Fruit fly (Drosophila melanogaster): ENCODE data around the gene Dhps.

The Dhps gene

DNA sequence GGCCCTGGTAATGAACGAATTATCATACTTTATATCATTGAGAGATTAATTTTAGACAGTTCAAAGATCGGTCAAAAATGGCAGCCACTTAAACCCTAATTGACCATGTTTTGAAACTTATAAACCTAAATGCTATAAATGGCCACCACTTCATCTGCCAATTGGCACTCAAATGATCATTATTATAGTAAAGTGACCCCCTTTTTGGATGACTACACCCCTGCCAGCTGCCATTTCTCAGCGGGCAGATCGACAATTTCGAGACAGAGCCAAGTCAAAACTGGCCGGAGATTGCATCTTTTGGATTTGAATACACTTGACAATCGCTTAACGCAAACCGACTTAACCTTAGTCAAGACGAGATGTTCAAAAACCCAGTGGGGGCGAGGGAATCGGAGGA lies 41.8 kb upstream of the Dhps start (continued):
- TF ChIP-seq CG6163 (GFP tag; IDR thresholded peaks at IDR 0.05): peak; percentile 68

DNA sequence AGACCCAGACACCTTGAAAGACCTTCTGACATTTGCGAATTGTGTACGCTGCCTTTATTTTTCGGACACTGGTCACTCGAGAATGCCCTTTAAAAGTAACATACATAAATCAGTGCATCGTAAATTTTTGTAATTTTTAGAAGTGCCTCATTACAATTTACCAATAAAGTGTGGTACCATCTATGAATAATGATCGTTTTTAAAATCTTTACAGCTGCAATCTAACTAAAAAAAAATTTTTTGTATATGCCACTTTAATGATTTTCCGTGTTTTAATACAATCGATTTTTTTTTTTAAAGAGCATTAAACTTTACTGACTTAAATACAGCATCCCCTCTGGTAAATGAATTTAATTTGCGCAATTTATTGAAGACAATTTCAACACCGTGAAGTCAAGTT lies 40.9 kb upstream of the Dhps start:
- TF ChIP-seq Hr38 (GFP tag; optimal IDR thresholded peaks at IDR 0.05) (no peak), Eip75B (GFP tag; optimal IDR thresholded peaks at IDR 0.05) (peak; percentile 51), CG32006 (GFP tag; optimal IDR thresholded peaks at IDR 0.05) (peak; percentile 6), Eip93F (GFP tag; optimal IDR thresholded peaks at IDR 0.05) (no peak), dac (GFP tag; optimal IDR thresholded peaks at IDR 0.05) (no peak), topi (GFP tag; optimal IDR thresholded peaks at IDR 0.05) (peak; percentile 72), CG3032 (tag; optimal IDR thresholded peaks at IDR 0.05) (peak; percentile 38), CG11902 (GFP tag; optimal IDR thresholded peaks at IDR 0.05) (peak; percentile 41), Lpt (GFP tag; optimal IDR thresholded peaks at IDR 0.05) (no peak), fkh (GFP tag; optimal IDR thresholded peaks at IDR 0.05) (no peak), salr (GFP tag; optimal IDR thresholded peaks at IDR 0.05) (no peak), CG34406 (GFP tag; optimal IDR thresholded peaks at IDR 0.05) (peak; percentile 67), esn (GFP tag; optimal IDR thresholded peaks at IDR 0.05) (peak; percentile 75), CG6163 (GFP tag; IDR thresholded peaks at IDR 0.05) (peak; percentile 48; the same call in 1 of the 3 replicates), CG31627 (GFP tag; optimal IDR thresholded peaks at IDR 0.05) (peak; percentile 58), spab (GFP tag; optimal IDR thresholded peaks at IDR 0.05) (no peak), CG6792 (GFP tag; optimal IDR thresholded peaks at IDR 0.05) (peak; percentile 65), CG7368 (GFP tag; optimal IDR thresholded peaks at IDR 0.05) (no peak), CG11762 (GFP tag; optimal IDR thresholded peaks at IDR 0.05; ENCODE audit: insufficient read depth) (peak; percentile 41), net (GFP tag; optimal IDR thresholded peaks at IDR 0.05) (no peak), OdsH (GFP tag; optimal IDR thresholded peaks at IDR 0.05) (peak; percentile 63), CG16779 (tag; optimal IDR thresholded peaks at IDR 0.05) (no peak), Gug (GFP tag; IDR thresholded peaks at IDR 0.05) (no peak), CG8632 (GFP tag; optimal IDR thresholded peaks at IDR 0.05) (peak; percentile 62), CG6808 (GFP tag; optimal IDR thresholded peaks at IDR 0.05) (no peak), CG6276 (GFP tag; optimal IDR thresholded peaks at IDR 0.05) (no peak), CG6854 (GFP tag; optimal IDR thresholded peaks at IDR 0.05) (no peak), CG10669 (GFP tag; optimal IDR thresholded peaks at IDR 0.05) (peak; percentile 58), acj6 (GFP tag; optimal IDR thresholded peaks at IDR 0.05) (peak; percentile 45), CG8119 (GFP tag; IDR thresholded peaks at IDR 0.05) (no peak), Hr39 (GFP tag; optimal IDR thresholded peaks at IDR 0.05) (peak; percentile 55), cyc (GFP tag; optimal IDR thresholded peaks at IDR 0.05) (peak; percentile 43), Eip78C (GFP tag) (peak; percentile 95), CG9139 (GFP tag; optimal IDR thresholded peaks at IDR 0.05) (peak; percentile 21), ss (GFP tag; optimal IDR thresholded peaks at IDR 0.05) (peak in 1 of 2 experiments; percentile 50), Met (GFP tag; optimal IDR thresholded peaks at IDR 0.05) (peak; percentile 66), CG8319 (GFP tag; optimal IDR thresholded peaks at IDR 0.05) (peak; percentile 17), achi (GFP tag; optimal IDR thresholded peaks at IDR 0.05) (peak; percentile 41), CG10631 (GFP tag; optimal IDR thresholded peaks at IDR 0.05) (peak; percentile 53), CG1621 (tag; optimal IDR thresholded peaks at IDR 0.05) (no peak), vri (GFP tag; optimal IDR thresholded peaks at IDR 0.05) (peak; percentile 24), CG3919 (GFP tag; optimal IDR thresholded peaks at IDR 0.05) (peak; percentile 64), Smox (GFP tag; optimal IDR thresholded peaks at IDR 0.05) (peak; percentile 59), Ets96B (tag; optimal IDR thresholded peaks at IDR 0.05) (peak; percentile 30), Ets21C (GFP tag; optimal IDR thresholded peaks at IDR 0.05) (peak; percentile 42), Sox102F (GFP tag; optimal IDR thresholded peaks at IDR 0.05) (peak; percentile 45), dsx (GFP tag; optimal IDR thresholded peaks at IDR 0.05; ENCODE audit: poor library complexity, severe bottlenecking) (peak; percentile 18), lz (GFP tag; optimal IDR thresholded peaks at IDR 0.05) (peak; percentile 59), Sox14 (GFP tag; optimal IDR thresholded peaks at IDR 0.05) (peak; percentile 64), svp (GFP tag) (peak; percentile 90)

Measured in whole organism, prepupa.